Fruit fly (Drosophila melanogaster): ENCODE results near the gene twy.
A peak's percentile ranks its signal among the peaks of the same experiment; 100 is the strongest.

Gene twy

dm6 chr3L:11765695-11766232 is 27.3 kb downstream of the twy start, which contains the start of gene loaf (continued):
- TF ChIP-seq Gug (GFP tag; IDR thresholded peaks at IDR 0.05): no peak
- no peak for TF ChIP-seq CG3163 (GFP tag; optimal IDR thresholded peaks at IDR 0.05)
- no peak for TF ChIP-seq CG9797 (GFP tag; optimal IDR thresholded peaks at IDR 0.05)
- TF ChIP-seq C15 (GFP tag; IDR thresholded peaks at IDR 0.05): 0 out of 3 replicates have a peak, but pooled peaks have one; percentile 8
- no peak for TF ChIP-seq HLH4C (GFP tag; IDR thresholded peaks at IDR 0.05; ENCODE audit: partially characterized antibody)
- no peak for TF ChIP-seq tll (GFP tag; optimal IDR thresholded peaks at IDR 0.05)
- TF ChIP-seq Sox100B (GFP tag; optimal IDR thresholded peaks at IDR 0.05): no peak
- TF ChIP-seq phol (tag; optimal IDR thresholded peaks at IDR 0.05): no peak
- TF ChIP-seq sna (GFP tag; IDR thresholded peaks at IDR 0.05; ENCODE audit: partially characterized antibody): peak; percentile 29; the same call in 1 of the 2 replicates
- no peak for TF ChIP-seq CG9876 (GFP tag; optimal IDR thresholded peaks at IDR 0.05)
- TF ChIP-seq danr (GFP tag; IDR thresholded peaks at IDR 0.05): no peak
- TF ChIP-seq cas (GFP tag; IDR thresholded peaks at IDR 0.05): no peak
- TF ChIP-seq Drgx (GFP tag; IDR thresholded peaks at IDR 0.05): no peak
- TF ChIP-seq tin (GFP tag; optimal IDR thresholded peaks at IDR 0.05): no peak
- no peak for TF ChIP-seq unc-4 (GFP tag; IDR thresholded peaks at IDR 0.05; ENCODE audit: partially characterized antibody)
- peak; percentile 31; the same call in 1 of the 2 replicates for TF ChIP-seq Bgb (GFP tag; IDR thresholded peaks at IDR 0.05; ENCODE audit: partially characterized antibody)
- no peak for TF ChIP-seq kni (GFP tag; optimal IDR thresholded peaks at IDR 0.05)
- TF ChIP-seq CG13287 (GFP tag; IDR thresholded peaks at IDR 0.05; ENCODE audit: partially characterized antibody): peak; percentile 49; the same call in 1 of the 2 replicates
- TF ChIP-seq ken (GFP tag; IDR thresholded peaks at IDR 0.05): no peak
- TF ChIP-seq gt (GFP tag; IDR thresholded peaks at IDR 0.05): no peak
- no peak for TF ChIP-seq CG11696 (GFP tag; IDR thresholded peaks at IDR 0.05)
- peak; percentile 96 for TF ChIP-seq trem (tag; optimal IDR thresholded peaks at IDR 0.05)
- TF ChIP-seq bbx (GFP tag; IDR thresholded peaks at IDR 0.05; ENCODE audit: partially characterized antibody): 0 out of 2 replicates have a peak, but pooled peaks have one; percentile 13
- no peak for TF ChIP-seq CG4617 (GFP tag; optimal IDR thresholded peaks at IDR 0.05; ENCODE audit: borderline replicate concordance)
- TF ChIP-seq org-1 (GFP tag; optimal IDR thresholded peaks at IDR 0.05): no peak
- TF ChIP-seq ci (GFP tag; IDR thresholded peaks at IDR 0.05): no peak
- 0 out of 4 replicates have a peak, but pooled peaks have one; percentile 54 for TF ChIP-seq chinmo (GFP tag; IDR thresholded peaks at IDR 0.05; ENCODE audit: partially characterized antibody)
- TF ChIP-seq Ssrp (tag; optimal IDR thresholded peaks at IDR 0.05): no peak
- no peak for TF ChIP-seq gcm (GFP tag; optimal IDR thresholded peaks at IDR 0.05)
- no peak for TF ChIP-seq unpg (GFP tag; optimal IDR thresholded peaks at IDR 0.05)
- no peak for TF ChIP-seq CG31388 (GFP tag; optimal IDR thresholded peaks at IDR 0.05)
- peak; percentile 14 for TF ChIP-seq Jarid2 (GFP tag; optimal IDR thresholded peaks at IDR 0.05)
- TF ChIP-seq ftz-f1 (GFP tag; optimal IDR thresholded peaks at IDR 0.05): peak; percentile 0
- no peak for TF ChIP-seq E2f1 (GFP tag; IDR thresholded peaks at IDR 0.05)
- peak; percentile 76 for TF ChIP-seq stwl (tag; optimal IDR thresholded peaks at IDR 0.05)
- no peak for TF ChIP-seq Atf3 (GFP tag; optimal IDR thresholded peaks at IDR 0.05)
- TF ChIP-seq CG3838 (GFP tag; optimal IDR thresholded peaks at IDR 0.05): no peak
- TF ChIP-seq CG6689 (GFP tag; IDR thresholded peaks at IDR 0.05): 0 out of 2 replicates have a peak, but pooled peaks have one; percentile 8
- peak; percentile 97 for TF ChIP-seq CG12155 (GFP tag; optimal IDR thresholded peaks at IDR 0.05)
- TF ChIP-seq sens (GFP tag): peak; percentile 62
- TF ChIP-seq CG1832 (GFP tag; optimal IDR thresholded peaks at IDR 0.05): peak; percentile 52
